Worm (Caenorhabditis elegans) whole organism, L2 larva: ENCODE measurements around the gene lam-1.

ENCODE experiments used
- C34F6.9 ChIP-seq: fragments of 150-350 bp; optimal IDR thresholded peaks from 2 replicates; lab custom pipeline; 2014; ENCODE audit warnings: missing biosample characterization, missing genetic modification characterization
- F13H6.1 ChIP-seq: sonication (generic microtip); optimal IDR thresholded peaks from 2 replicates; lab custom pipeline; 2016; ENCODE audit warnings: missing genetic modification characterization, missing compliant biosample characterization
- R02D3.7 ChIP-seq: fragments of 150-350 bp; optimal IDR thresholded peaks from 2 replicates; lab custom pipeline; 2014; ENCODE audit warnings: missing biosample characterization, missing genetic modification characterization
- Y55F3AM.14 ChIP-seq: fragments of 200-800 bp; sonication (Bioruptor generic); optimal IDR thresholded peaks from 2 replicates; lab custom pipeline; 2018; ENCODE audit warnings: mild to moderate bottlenecking, missing genetic modification characterization, missing compliant biosample characterization
- ZK546.5 ChIP-seq: sonication (generic microtip); optimal IDR thresholded peaks from 2 replicates; lab custom pipeline; 2017; ENCODE audit warnings: missing biosample characterization, missing genetic modification characterization
- alr-1 ChIP-seq: fragments of 150-350 bp; optimal IDR thresholded peaks from 2 replicates; lab custom pipeline; 2014; ENCODE audit warnings: missing biosample characterization, missing genetic modification characterization
- aly-2 ChIP-seq: fragments of 150-350 bp; optimal IDR thresholded peaks from 2 replicates; lab custom pipeline; 2014; ENCODE audit warnings: missing biosample characterization, missing genetic modification characterization
- ama-1 ChIP-seq: fragments of 150-350 bp; optimal IDR thresholded peaks from 2 replicates; lab custom pipeline; 2018; ENCODE audit warnings: inconsistent platforms
- blmp-1 ChIP-seq: sonication (generic microtip); optimal IDR thresholded peaks from 2 replicates; lab custom pipeline; 2017; ENCODE audit warnings: missing genetic modification characterization, mild to moderate bottlenecking, missing compliant biosample characterization, antibody characterized with exemption, moderate library complexity; ENCODE audit not compliant: insufficient read depth
- ceh-16 ChIP-seq: fragments of 150-350 bp; optimal IDR thresholded peaks from 2 replicates; lab custom pipeline; 2014; ENCODE audit warnings: missing biosample characterization, missing genetic modification characterization
- ceh-82 ChIP-seq: fragments of 150-350 bp; optimal IDR thresholded peaks from 2 replicates; lab custom pipeline; 2014; ENCODE audit warnings: missing biosample characterization, missing genetic modification characterization
- crh-2 ChIP-seq: sonication (generic microtip); optimal IDR thresholded peaks from 2 replicates; lab custom pipeline; 2017; ENCODE audit warnings: missing biosample characterization, missing genetic modification characterization
- dmd-4 ChIP-seq: sonication (generic microtip); optimal IDR thresholded peaks from 2 replicates; lab custom pipeline; 2017; ENCODE audit warnings: missing biosample characterization, missing genetic modification characterization
- egl-27 ChIP-seq: sonication (generic microtip); optimal IDR thresholded peaks from 3 replicates; lab custom pipeline; 2017; ENCODE audit warnings: missing biosample characterization, missing genetic modification reagents, missing genetic modification characterization
- elt-1 ChIP-seq: fragments of 150-350 bp; optimal IDR thresholded peaks from 2 replicates; lab custom pipeline; 2014; ENCODE audit warnings: missing biosample characterization, missing genetic modification characterization
- elt-3 ChIP-seq: sonication (generic microtip); optimal IDR thresholded peaks from 2 replicates; lab custom pipeline; 2017; ENCODE audit warnings: missing biosample characterization, missing genetic modification characterization
- fos-1 ChIP-seq: fragments of 150-350 bp; optimal IDR thresholded peaks from 2 replicates; lab custom pipeline; 2014; ENCODE audit warnings: missing biosample characterization, missing genetic modification characterization
- gmeb-1 ChIP-seq: fragments of 150-350 bp; optimal IDR thresholded peaks from 2 replicates; lab custom pipeline; 2014; ENCODE audit warnings: missing biosample characterization, missing genetic modification characterization
- lin-11 ChIP-seq: fragments of 150-350 bp; sonication (generic microtip); optimal IDR thresholded peaks from 2 replicates; lab custom pipeline; 2014; ENCODE audit warnings: missing biosample characterization, missing genetic modification characterization, inconsistent platforms, mixed read lengths
- lin-13 ChIP-seq: fragments of 150-350 bp; optimal IDR thresholded peaks from 2 replicates; lab custom pipeline; 2014; ENCODE audit warnings: missing biosample characterization, missing genetic modification reagents, missing genetic modification characterization
- lin-39 ChIP-seq: fragments of 150-350 bp; optimal IDR thresholded peaks from 2 replicates; lab custom pipeline; 2014; ENCODE audit warnings: missing biosample characterization, missing genetic modification reagents, missing genetic modification characterization
- mab-5 ChIP-seq: fragments of 150-350 bp; optimal IDR thresholded peaks from 2 replicates; lab custom pipeline; 2014; ENCODE audit warnings: missing biosample characterization, missing genetic modification characterization
- mbf-1 ChIP-seq: sonication (generic microtip); optimal IDR thresholded peaks from 2 replicates; lab custom pipeline; 2017; ENCODE audit warnings: missing biosample characterization, missing genetic modification characterization
- mdl-1 ChIP-seq, 2 experiments: fragments of 150-350 bp in 1 of 2; sonication (generic microtip) in 1 of 2; optimal IDR thresholded peaks; 2 replicates each; lab custom pipeline; 2017; ENCODE audit warnings: missing biosample characterization in 2 of 2, missing genetic modification characterization in 2 of 2
- nhr-10 ChIP-seq: sonication (generic microtip); optimal IDR thresholded peaks from 2 replicates; lab custom pipeline; 2017; ENCODE audit warnings: missing biosample characterization, missing genetic modification characterization
- nhr-11 ChIP-seq: fragments of 150-350 bp; optimal IDR thresholded peaks from 2 replicates; lab custom pipeline; 2014; ENCODE audit warnings: missing biosample characterization, missing genetic modification characterization
- nhr-12 ChIP-seq: fragments of 150-350 bp; optimal IDR thresholded peaks from 2 replicates; lab custom pipeline; 2014; ENCODE audit warnings: missing biosample characterization, missing genetic modification characterization
- nhr-129 ChIP-seq: fragments of 150-350 bp; optimal IDR thresholded peaks from 2 replicates; lab custom pipeline; 2014; ENCODE audit warnings: missing biosample characterization, missing genetic modification characterization
- nhr-21 ChIP-seq: fragments of 150-350 bp; optimal IDR thresholded peaks from 2 replicates; lab custom pipeline; 2014; ENCODE audit warnings: missing biosample characterization, missing genetic modification characterization
- nhr-23 ChIP-seq: fragments of 150-350 bp; optimal IDR thresholded peaks from 2 replicates; lab custom pipeline; 2014; ENCODE audit warnings: missing biosample characterization, missing genetic modification reagents, missing genetic modification characterization
- nhr-237 ChIP-seq: fragments of 150-350 bp; optimal IDR thresholded peaks from 2 replicates; lab custom pipeline; 2014; ENCODE audit warnings: missing biosample characterization, missing genetic modification characterization
- nhr-25 ChIP-seq: fragments of 150-350 bp; sonication (generic microtip); optimal IDR thresholded peaks from 3 replicates; lab custom pipeline; 2014; ENCODE audit warnings: missing biosample characterization, missing genetic modification characterization
- nhr-6 ChIP-seq: fragments of 150-350 bp; optimal IDR thresholded peaks from 2 replicates; lab custom pipeline; 2014; ENCODE audit warnings: missing biosample characterization, missing genetic modification characterization
- nhr-77 ChIP-seq: fragments of 150-350 bp; optimal IDR thresholded peaks from 2 replicates; lab custom pipeline; 2014; ENCODE audit warnings: missing biosample characterization, missing genetic modification characterization
- peb-1 ChIP-seq: fragments of 150-350 bp; optimal IDR thresholded peaks from 2 replicates; lab custom pipeline; 2014; ENCODE audit warnings: missing biosample characterization, missing genetic modification characterization
- sem-4 ChIP-seq: fragments of 150-350 bp; optimal IDR thresholded peaks from 2 replicates; lab custom pipeline; 2014; ENCODE audit warnings: missing biosample characterization, missing genetic modification reagents, missing genetic modification characterization
- skn-1 ChIP-seq: sonication (generic microtip); optimal IDR thresholded peaks from 2 replicates; lab custom pipeline; 2017; ENCODE audit warnings: missing biosample characterization, missing genetic modification characterization
- sma-3 ChIP-seq: sonication (generic microtip); optimal IDR thresholded peaks from 2 replicates; lab custom pipeline; 2016; ENCODE audit warnings: missing genetic modification reagents, missing genetic modification characterization, missing compliant biosample characterization
- sma-9 ChIP-seq, 2 experiments: fragments of 150-350 bp in 1 of 2; sonication (generic microtip) in 1 of 2; optimal IDR thresholded peaks; 2 replicates each; lab custom pipeline; 2014 to 2016; ENCODE audit warnings: missing genetic modification characterization in 2 of 2, mild to moderate bottlenecking in 1 of 2, missing biosample characterization in 1 of 2, missing compliant biosample characterization in 1 of 2, missing genetic modification reagents in 1 of 2, moderate library complexity in 1 of 2
- snpc-4 ChIP-seq: fragments of 150-350 bp; optimal IDR thresholded peaks from 2 replicates; lab custom pipeline; 2014; ENCODE audit warnings: missing biosample characterization, missing genetic modification characterization
- unc-39 ChIP-seq: fragments of 150-350 bp; optimal IDR thresholded peaks from 2 replicates; lab custom pipeline; 2014; ENCODE audit warnings: missing biosample characterization, missing genetic modification characterization
- unc-55 ChIP-seq: fragments of 150-350 bp; sonication (generic microtip); optimal IDR thresholded peaks from 3 replicates; lab custom pipeline; 2014; ENCODE audit warnings: missing biosample characterization, missing genetic modification reagents, missing genetic modification characterization
- unc-62 ChIP-seq: fragments of 150-350 bp; optimal IDR thresholded peaks from 2 replicates; lab custom pipeline; 2014; ENCODE audit warnings: missing biosample characterization, missing genetic modification reagents, missing genetic modification characterization
- zag-1 ChIP-seq: fragments of 150-350 bp; optimal IDR thresholded peaks from 2 replicates; lab custom pipeline; 2014; ENCODE audit warnings: missing biosample characterization, missing genetic modification characterization
- ztf-1 ChIP-seq: fragments of 200-800 bp; sonication (Bioruptor generic); conservative IDR thresholded peaks from 2 replicates; pipeline ENCODE4 v1.3.6; 2022; ENCODE audit warnings: missing genetic modification characterization, missing compliant biosample characterization
- ztf-11 ChIP-seq: sonication (generic microtip); optimal IDR thresholded peaks from 2 replicates; lab custom pipeline; 2017; ENCODE audit warnings: missing biosample characterization, missing genetic modification characterization
- ztf-4 ChIP-seq: fragments of 150-350 bp; optimal IDR thresholded peaks from 2 replicates; lab custom pipeline; 2014; ENCODE audit warnings: missing biosample characterization, missing genetic modification characterization

The lam-1 gene

DNA sequence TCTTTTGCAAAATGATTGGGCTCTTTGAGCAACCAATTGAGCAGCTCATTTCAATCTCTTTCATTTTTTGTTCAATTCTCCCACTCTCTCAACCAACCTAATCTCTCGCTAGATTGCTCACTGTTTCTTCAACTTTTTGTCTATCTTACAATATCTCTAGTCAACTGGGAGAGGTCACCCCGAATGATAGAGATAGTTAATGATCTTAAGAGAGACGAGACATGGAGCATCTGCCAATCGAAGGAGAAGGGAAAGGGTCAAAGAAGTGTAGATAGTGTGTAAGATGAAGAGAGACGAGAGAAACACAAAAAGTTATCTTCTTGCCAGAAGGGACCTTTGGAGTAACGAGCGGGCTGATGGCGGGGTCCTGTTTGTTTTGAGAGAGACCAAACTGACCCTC lies 3.8 kb upstream of the lam-1 start:
- TF ChIP-seq elt-1 (tag; lab: Kevin White, UChicago) (no peak), sma-9 (GFP tag; optimal IDR thresholded peaks at IDR 0.05; lab: Kevin White, UChicago) (peak; percentile 41), sma-9 (tag; optimal IDR thresholded peaks at IDR 0.05; lab: Kevin White, UChicago) (no peak), lin-11 (tag; lab: Kevin White, UChicago) (no peak), F13H6.1 (tag; lab: Kevin White, UChicago) (peak; percentile 68), nhr-129 (tag; lab: Kevin White, UChicago) (peak; percentile 68), skn-1 (tag; lab: Kevin White, UChicago) (no peak), C34F6.9 (peak; percentile 48)

DNA sequence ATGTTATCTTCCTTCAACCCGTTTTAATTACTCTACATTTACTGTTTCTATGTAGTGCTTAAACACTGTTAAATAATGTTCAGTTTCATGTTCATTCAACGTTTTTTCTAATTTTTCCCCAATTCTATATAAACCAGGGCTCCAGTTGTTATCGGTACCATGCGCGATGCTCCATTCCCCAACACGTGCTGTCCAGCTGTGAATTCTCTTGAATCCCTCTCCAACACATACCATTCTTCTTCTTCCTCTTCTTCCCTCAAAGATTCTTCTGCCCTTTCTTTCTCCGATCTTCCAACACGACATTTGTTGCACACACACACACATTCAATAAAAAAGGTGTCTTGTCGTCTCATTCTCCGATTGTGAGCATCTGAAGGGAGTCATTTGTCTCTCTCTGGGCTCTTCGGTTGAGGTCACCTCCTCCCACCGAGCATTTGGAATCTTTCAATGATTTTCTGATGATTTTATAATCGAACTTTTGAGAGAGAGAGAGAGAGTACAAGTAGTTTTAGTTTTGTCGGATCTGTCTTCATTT lies 1.1 kb upstream of the lam-1 start:
- no peak for TF ChIP-seq lin-13 (GFP tag; lab: Kevin White, UChicago)
- no peak for TF ChIP-seq R02D3.7 (tag; lab: Kevin White, UChicago)
- no peak for TF ChIP-seq ZK546.5
- TF ChIP-seq F13H6.1 (tag; lab: Kevin White, UChicago): peak; percentile 9
- TF ChIP-seq nhr-129 (tag; lab: Kevin White, UChicago): peak; percentile 3
- no peak for TF ChIP-seq crh-2 (tag; lab: Kevin White, UChicago)
- no peak for TF ChIP-seq elt-3 (tag; lab: Kevin White, UChicago)
- TF ChIP-seq ztf-4: no peak

DNA sequence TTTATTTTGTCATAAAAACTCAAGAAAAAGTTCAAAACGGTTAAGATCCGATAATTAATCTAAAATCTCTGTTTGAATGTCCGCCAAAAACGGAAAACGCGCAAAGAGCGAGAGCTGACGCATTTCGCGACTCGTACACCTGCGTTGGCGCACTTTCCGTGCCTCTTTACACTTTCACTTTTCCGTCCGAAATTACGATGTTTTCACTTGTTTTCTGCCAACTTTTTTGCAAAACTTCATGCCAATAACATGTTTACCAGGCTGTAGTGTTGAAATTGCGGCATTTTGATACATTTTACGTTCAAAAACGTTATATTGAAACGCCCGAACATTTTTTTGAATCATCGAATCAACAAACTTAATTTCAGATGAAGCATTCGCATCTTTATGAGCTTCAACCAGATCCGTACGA lies 10.6 kb downstream of the lam-1 start, which contains the start of gene W03F8.4:
Gene W03F8.4 (plus strand): TSS at position 369 of the 412 bp plus-strand sequence.
- TF ChIP-seq nhr-6 (tag; lab: Kevin White, UChicago): peak; percentile 89
- no peak for TF ChIP-seq ztf-1 (GFP tag; lab: Robert Waterston, UW)
- no peak for TF ChIP-seq nhr-23
- TF ChIP-seq blmp-1 (tag; lab: Kevin White, UChicago): peak; percentile 100
- peak; percentile 45 for TF ChIP-seq dmd-4 (tag; lab: Kevin White, UChicago)
- peak; percentile 91 for TF ChIP-seq lin-13 (GFP tag; lab: Kevin White, UChicago)
- no peak for TF ChIP-seq aly-2 (tag; lab: Kevin White, UChicago)
- TF ChIP-seq crh-2 (tag; lab: Kevin White, UChicago): peak; percentile 95
- peak; percentile 90 for TF ChIP-seq ztf-4
- peak; percentile 51 for TF ChIP-seq nhr-12
- no peak for TF ChIP-seq nhr-11 (tag; lab: Kevin White, UChicago)
- TF ChIP-seq sma-9 (GFP tag; optimal IDR thresholded peaks at IDR 0.05; lab: Kevin White, UChicago): peak; percentile 96
- no peak for TF ChIP-seq sma-9 (tag; optimal IDR thresholded peaks at IDR 0.05; lab: Kevin White, UChicago)
- no peak for TF ChIP-seq ztf-11
- peak; percentile 82 for TF ChIP-seq ceh-16 (tag; lab: Kevin White, UChicago)
- TF ChIP-seq ama-1: no peak
- no peak for TF ChIP-seq elt-1 (tag; lab: Kevin White, UChicago)
- peak; percentile 40 for TF ChIP-seq zag-1 (tag; lab: Kevin White, UChicago)
- peak; percentile 60 for TF ChIP-seq ZK546.5
- peak; percentile 94 for TF ChIP-seq C34F6.9
- no peak for TF ChIP-seq unc-62 (GFP tag; lab: Kevin White, UChicago)
- TF ChIP-seq unc-39 (tag; lab: Kevin White, UChicago): no peak
- peak; percentile 96 for TF ChIP-seq nhr-25 (tag; lab: Kevin White, UChicago)
- no peak for TF ChIP-seq alr-1 (tag; lab: Kevin White, UChicago)
- peak; percentile 60 for TF ChIP-seq nhr-77 (tag; lab: Kevin White, UChicago)
- TF ChIP-seq F13H6.1 (tag; lab: Kevin White, UChicago): peak; percentile 93
- TF ChIP-seq unc-55 (GFP tag; lab: Kevin White, UChicago): peak; percentile 90
- TF ChIP-seq snpc-4 (tag; lab: Kevin White, UChicago): peak; percentile 86
- TF ChIP-seq nhr-237 (tag; lab: Kevin White, UChicago): peak; percentile 39
- TF ChIP-seq lin-39 (tag; lab: Kevin White, UChicago): no peak
- TF ChIP-seq nhr-10: peak; percentile 57
- peak; percentile 97 for TF ChIP-seq sma-3 (GFP tag; lab: Kevin White, UChicago)
- peak; percentile 95 for TF ChIP-seq lin-11 (tag; lab: Kevin White, UChicago)
- peak; percentile 88 for TF ChIP-seq mab-5
- TF ChIP-seq fos-1 (tag; lab: Kevin White, UChicago): peak; percentile 82
- peak; percentile 68 for TF ChIP-seq egl-27
- TF ChIP-seq mdl-1 (tag; optimal IDR thresholded peaks at IDR 0.05; lab: Kevin White, UChicago): peak; percentile 3 to 15
- peak; percentile 59 for TF ChIP-seq skn-1 (tag; lab: Kevin White, UChicago)
- TF ChIP-seq sem-4: peak; percentile 94
- TF ChIP-seq nhr-21 (tag; lab: Kevin White, UChicago): peak; percentile 95
- peak; percentile 92 for TF ChIP-seq nhr-129 (tag; lab: Kevin White, UChicago)
- TF ChIP-seq ceh-82 (tag; lab: Kevin White, UChicago): peak; percentile 63
- TF ChIP-seq mbf-1 (tag; lab: Kevin White, UChicago): no peak
- TF ChIP-seq peb-1 (tag; lab: Kevin White, UChicago): no peak
- TF ChIP-seq R02D3.7 (tag; lab: Kevin White, UChicago): peak; percentile 76
- peak; percentile 72 for TF ChIP-seq Y55F3AM.14
- peak; percentile 99 for TF ChIP-seq gmeb-1 (tag; lab: Kevin White, UChicago)
- TF ChIP-seq elt-3 (tag; lab: Kevin White, UChicago): no peak
